Worm (Caenorhabditis elegans): ENCODE results near the gene daf-38.

DNA sequence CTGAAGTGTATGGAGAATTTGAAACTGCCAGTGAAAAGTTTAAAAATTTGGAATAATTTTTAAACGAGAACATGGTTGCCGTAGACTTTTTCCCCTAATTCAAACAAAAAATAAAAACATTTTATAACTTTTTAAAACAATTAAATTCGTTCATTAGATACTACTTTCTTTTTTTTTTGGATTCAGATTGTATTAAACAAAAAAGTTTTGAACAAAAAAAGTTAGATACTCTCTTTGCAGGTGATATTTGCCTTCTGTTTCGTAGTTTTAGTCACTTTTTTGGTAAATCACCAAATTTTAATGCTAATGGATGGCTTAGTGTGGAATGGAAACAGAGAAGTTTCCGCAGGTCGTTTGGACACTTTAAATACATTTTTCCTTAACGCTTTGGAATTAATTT is 50.5 kb downstream of the daf-38 start, which contains the start of gene Y105C5B.1:
- TF ChIP-seq ref-1 (GFP tag; conservative IDR thresholded peaks at IDR 0.05) (no peak), med-1 (GFP tag; optimal IDR thresholded peaks at IDR 0.05; ENCODE audit: insufficient read depth) (no peak), T22C8.4 (GFP tag; IDR thresholded peaks at IDR 0.05) (no peak), flt-1 (GFP tag; IDR thresholded peaks at IDR 0.05) (no peak)
